Fruit fly (Drosophila melanogaster) whole organism, adult: ENCODE results near the gene Zcchc7.

ENCODE experiments used
- CG11617 ChIP-seq: fragments of 200-800 bp; sonication (Bioruptor generic); optimal IDR thresholded peaks from 2 replicates; lab custom pipeline; 2017; ENCODE audit warnings: mild to moderate bottlenecking, missing biosample characterization, missing genetic modification reagents, missing genetic modification characterization
- CG12768 ChIP-seq: fragments of 200-800 bp; sonication (Bioruptor generic); optimal IDR thresholded peaks from 2 replicates; lab custom pipeline; 2017; ENCODE audit warnings: missing biosample characterization, missing genetic modification characterization, mild to moderate bottlenecking, moderate library complexity, missing genetic modification reagents
- CG14711 ChIP-seq: fragments of 200-800 bp; sonication (Bioruptor generic); optimal IDR thresholded peaks from 2 replicates; lab custom pipeline; 2018; ENCODE audit warnings: missing biosample characterization, mild to moderate bottlenecking, missing genetic modification characterization, moderate library complexity
- CG1620 ChIP-seq: fragments of 200-800 bp; sonication (Bioruptor generic); optimal IDR thresholded peaks from 2 replicates; lab custom pipeline; 2016; ENCODE audit warnings: missing biosample characterization, missing genetic modification characterization
- CG33017 ChIP-seq: fragments of 200-800 bp; sonication (Bioruptor generic); optimal IDR thresholded peaks from 2 replicates; lab custom pipeline; 2018; ENCODE audit warnings: missing biosample characterization, mild to moderate bottlenecking, missing genetic modification characterization, moderate library complexity
- CG5204 ChIP-seq: fragments of 200-800 bp; sonication (Bioruptor generic); optimal IDR thresholded peaks from 2 replicates; lab custom pipeline; 2016; ENCODE audit warnings: missing biosample characterization, missing genetic modification characterization
- CG7045 ChIP-seq: fragments of 200-800 bp; sonication (Bioruptor generic); optimal IDR thresholded peaks from 2 replicates; lab custom pipeline; 2017; ENCODE audit warnings: missing biosample characterization, mild to moderate bottlenecking, missing genetic modification characterization
- Hr96 ChIP-seq: fragments of 200-800 bp; sonication (Bioruptor generic); optimal IDR thresholded peaks from 2 replicates; lab custom pipeline; 2016; ENCODE audit warnings: missing biosample characterization, missing genetic modification characterization
- Mnt ChIP-seq: fragments of 200-800 bp; sonication (Bioruptor generic); optimal IDR thresholded peaks from 2 replicates; lab custom pipeline; 2016; ENCODE audit warnings: missing biosample characterization, mild to moderate bottlenecking, missing genetic modification characterization
- bab1 ChIP-seq: fragments of 200-800 bp; sonication (Bioruptor generic); optimal IDR thresholded peaks from 3 replicates; lab custom pipeline; 2019; ENCODE audit warnings: missing biosample characterization, mild to moderate bottlenecking, missing genetic modification characterization, moderate library complexity
- cic ChIP-seq: fragments of 200-800 bp; sonication (Bioruptor generic); optimal IDR thresholded peaks from 2 replicates; lab custom pipeline; 2017; ENCODE audit warnings: missing biosample characterization, mild to moderate bottlenecking, missing genetic modification characterization, moderate library complexity
- kay ChIP-seq: fragments of 200-800 bp; sonication (Bioruptor generic); peaks from one replicate; lab custom pipeline; 2016; ENCODE audit warnings: missing biosample characterization, missing genetic modification characterization, borderline replicate concordance
- ovo ChIP-seq: fragments of 200-800 bp; sonication (Bioruptor generic); optimal IDR thresholded peaks from 2 replicates; lab custom pipeline; 2016; ENCODE audit warnings: missing biosample characterization, missing genetic modification characterization
- pad ChIP-seq: fragments of 200-800 bp; sonication (Bioruptor generic); optimal IDR thresholded peaks from 3 replicates; lab custom pipeline; 2017; ENCODE audit warnings: missing biosample characterization, missing genetic modification characterization, mild to moderate bottlenecking, moderate library complexity, missing genetic modification reagents

DNA sequence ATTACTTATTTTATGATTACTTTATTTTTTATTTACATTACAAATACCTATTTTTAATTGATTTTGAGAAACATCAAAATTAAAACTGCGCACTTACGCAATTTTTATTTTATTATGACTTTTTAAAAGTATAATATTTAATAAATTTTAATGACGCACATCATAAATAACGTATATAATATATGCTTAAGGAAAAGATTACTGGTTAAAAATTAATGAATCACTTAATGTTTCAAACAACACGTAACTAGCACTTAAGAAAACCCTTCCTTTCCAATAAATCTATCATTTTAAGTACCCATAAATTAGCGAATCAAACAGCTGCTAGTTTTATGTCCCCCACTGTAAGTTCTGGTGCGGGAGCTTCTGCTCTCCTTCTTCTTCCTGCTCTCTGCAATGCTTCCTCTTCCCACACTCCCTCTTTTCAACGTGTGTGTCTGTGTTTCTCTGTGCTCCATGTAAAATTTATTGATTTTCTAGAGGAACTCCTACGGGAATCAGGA is 38.3 kb upstream of the Zcchc7 start:
- TF ChIP-seq kay (GFP tag; lab: Kevin White, UChicago): no peak
- TF ChIP-seq pad (GFP tag; lab: Kevin White, UChicago): no peak
- peak; percentile 76 for TF ChIP-seq CG7045 (GFP tag; lab: Kevin White, UChicago)
- no peak for TF ChIP-seq cic
- TF ChIP-seq Hr96 (GFP tag; lab: Kevin White, UChicago): no peak
- TF ChIP-seq Mnt (GFP tag; lab: Kevin White, UChicago): no peak
- TF ChIP-seq CG12768 (GFP tag; lab: Kevin White, UChicago): peak; percentile 42
- TF ChIP-seq CG33017 (tag; lab: Kevin White, UChicago): peak; percentile 53
- no peak for TF ChIP-seq CG14711 (tag; lab: Kevin White, UChicago)
- TF ChIP-seq bab1 (GFP tag; lab: Kevin White, UChicago): no peak
- TF ChIP-seq ovo (GFP tag; lab: Kevin White, UChicago): peak; percentile 5
- no peak for TF ChIP-seq CG1620 (GFP tag; lab: Kevin White, UChicago)
- no peak for TF ChIP-seq CG5204 (GFP tag; lab: Kevin White, UChicago)
- peak; percentile 75 for TF ChIP-seq CG11617
